Fruit fly (Drosophila melanogaster) whole organism, pupa: ENCODE results near the gene CG6356.

Source experiments
- CG10348 ChIP-seq: fragments of 200-800 bp; sonication (Bioruptor generic); IDR thresholded peaks from 2 replicates; pipeline ENCODE4 v1.3.6; 2022; ENCODE audit warnings: missing biosample characterization, missing genetic modification characterization
- CG12605 ChIP-seq: fragments of 200-800 bp; sonication (Bioruptor generic); IDR thresholded peaks from 2 replicates; pipeline ENCODE4 v1.3.6; 2022; ENCODE audit warnings: missing biosample characterization, missing genetic modification characterization
- CG13204 ChIP-seq: fragments of 200-800 bp; sonication (Bioruptor generic); optimal IDR thresholded peaks from 2 replicates; lab custom pipeline; 2018; ENCODE audit warnings: missing biosample characterization, mild to moderate bottlenecking, missing genetic modification characterization, moderate library complexity
- CG14655 ChIP-seq: fragments of 200-800 bp; sonication (Bioruptor generic); optimal IDR thresholded peaks from 3 replicates; lab custom pipeline; 2017; ENCODE audit warnings: mild to moderate bottlenecking, missing biosample characterization, missing genetic modification reagents, missing genetic modification characterization
- CG15710 ChIP-seq: fragments of 200-800 bp; sonication (Bioruptor generic); optimal IDR thresholded peaks from 2 replicates; lab custom pipeline; 2018; ENCODE audit warnings: missing biosample characterization, mild to moderate bottlenecking, missing genetic modification characterization, moderate library complexity
- CG17806 ChIP-seq: fragments of 200-800 bp; sonication (Bioruptor generic); optimal IDR thresholded peaks from 2 replicates; lab custom pipeline; 2018; ENCODE audit warnings: missing biosample characterization, mild to moderate bottlenecking, missing genetic modification characterization, moderate library complexity
- CG32121 ChIP-seq: fragments of 200-800 bp; sonication (Bioruptor generic); IDR thresholded peaks from 2 replicates; pipeline ENCODE4 v1.3.6; 2022; ENCODE audit warnings: missing biosample characterization, missing genetic modification characterization
- CG34367 ChIP-seq: fragments of 200-800 bp; sonication (Bioruptor generic); optimal IDR thresholded peaks from 2 replicates; lab custom pipeline; 2018; ENCODE audit warnings: missing biosample characterization, mild to moderate bottlenecking, missing genetic modification characterization
- CG4496 ChIP-seq: fragments of 200-800 bp; sonication (Bioruptor generic); IDR thresholded peaks from 3 replicates; pipeline ENCODE4 v1.3.6; 2022; ENCODE audit warnings: missing biosample characterization, missing genetic modification characterization
- CG8159 ChIP-seq: fragments of 200-800 bp; sonication (Bioruptor generic); optimal IDR thresholded peaks from 3 replicates; lab custom pipeline; 2018; ENCODE audit warnings: missing biosample characterization, mild to moderate bottlenecking, missing genetic modification characterization, moderate library complexity
- CG8301 ChIP-seq: fragments of 200-800 bp; sonication (Bioruptor generic); optimal IDR thresholded peaks from 2 replicates; lab custom pipeline; 2018; ENCODE audit warnings: missing biosample characterization, mild to moderate bottlenecking, missing genetic modification characterization
- CG9948 ChIP-seq: fragments of 200-800 bp; sonication (Bioruptor generic); optimal IDR thresholded peaks from 2 replicates; lab custom pipeline; 2018; ENCODE audit warnings: missing biosample characterization, mild to moderate bottlenecking, missing genetic modification characterization, moderate library complexity
- D1 ChIP-seq: fragments of 200-800 bp; sonication (Bioruptor generic); optimal IDR thresholded peaks from 2 replicates; lab custom pipeline; 2018; ENCODE audit warnings: missing biosample characterization, mild to moderate bottlenecking, missing genetic modification characterization, moderate library complexity
- EcR ChIP-seq: fragments of 200-800 bp; sonication (Bioruptor generic); optimal IDR thresholded peaks from 3 replicates; lab custom pipeline; 2019; ENCODE audit warnings: missing biosample characterization, missing genetic modification characterization, mild to moderate bottlenecking, moderate library complexity, missing genetic modification reagents
- Ets98B ChIP-seq: fragments of 200-800 bp; sonication (Bioruptor generic); IDR thresholded peaks from 2 replicates; pipeline ENCODE4 v1.3.6; 2022; ENCODE audit warnings: missing biosample characterization, missing genetic modification characterization
- Pif1A ChIP-seq: fragments of 200-800 bp; sonication (Bioruptor generic); optimal IDR thresholded peaks from 3 replicates; lab custom pipeline; 2016; ENCODE audit warnings: missing biosample characterization, missing genetic modification characterization
- Pif1B ChIP-seq: fragments of 200-800 bp; sonication (Bioruptor generic); optimal IDR thresholded peaks from 3 replicates; lab custom pipeline; 2016; ENCODE audit warnings: missing biosample characterization, missing genetic modification characterization
- Snoo ChIP-seq: fragments of 200-800 bp; sonication (Bioruptor generic); optimal IDR thresholded peaks from 3 replicates; lab custom pipeline; 2017; ENCODE audit warnings: missing biosample characterization, mild to moderate bottlenecking, missing genetic modification characterization, inconsistent platforms
- fd96Ca ChIP-seq: fragments of 200-800 bp; sonication (Bioruptor generic); IDR thresholded peaks from 3 replicates; pipeline ENCODE4 v1.3.6; 2022; ENCODE audit warnings: missing biosample characterization, missing genetic modification characterization
- gl ChIP-seq: fragments of 200-800 bp; sonication (Bioruptor generic); optimal IDR thresholded peaks from 2 replicates; lab custom pipeline; 2018; ENCODE audit warnings: missing biosample characterization, mild to moderate bottlenecking, missing genetic modification characterization
- rn ChIP-seq: fragments of 200-800 bp; sonication (Bioruptor generic); IDR thresholded peaks from 2 replicates; pipeline ENCODE4 v1.3.6; 2022; ENCODE audit warnings: missing biosample characterization, missing genetic modification characterization

The CG6356 gene

DNA sequence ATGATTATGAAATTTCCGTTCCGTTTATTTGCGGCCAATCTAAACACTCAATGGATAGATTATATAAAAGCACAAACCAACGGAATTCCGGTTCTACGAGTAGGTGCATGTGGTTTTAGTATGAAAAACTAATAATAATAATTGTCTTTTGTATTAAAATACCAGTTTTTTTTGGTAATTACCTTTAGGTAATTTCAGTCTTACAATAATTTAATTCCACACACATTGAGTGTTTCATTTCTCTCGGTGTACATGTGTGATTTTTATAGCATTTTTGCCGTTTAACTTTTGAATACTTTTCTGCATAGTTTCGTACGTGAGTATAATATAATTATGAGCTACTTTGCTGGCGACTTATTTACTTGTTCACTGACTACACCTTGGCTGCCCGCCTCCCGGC lies 19.3 kb downstream of the CG6356 start:
- no peak for TF ChIP-seq Ets98B (GFP tag; lab: Robert Waterston, UW)
- TF ChIP-seq CG12605 (GFP tag; lab: Robert Waterston, UW) = no peak
- no peak for TF ChIP-seq EcR (GFP tag; lab: Kevin White, UChicago)
- TF ChIP-seq CG15710 (tag; lab: Kevin White, UChicago) = no peak
- TF ChIP-seq CG14655 (GFP tag; lab: Kevin White, UChicago) = no peak
- TF ChIP-seq CG17806 (tag; lab: Kevin White, UChicago) = no peak
- TF ChIP-seq fd96Ca (GFP tag; lab: Robert Waterston, UW) = no peak
- no peak for TF ChIP-seq CG13204 (GFP tag; lab: Kevin White, UChicago)
- no peak for TF ChIP-seq rn (GFP tag; lab: Robert Waterston, UW)
- TF ChIP-seq CG8159 (tag; lab: Kevin White, UChicago) = no peak
- TF ChIP-seq CG32121 = no peak
- no peak for TF ChIP-seq CG9948 (tag; lab: Kevin White, UChicago)
- TF ChIP-seq Snoo = no peak
- no peak for TF ChIP-seq D1 (tag; lab: Kevin White, UChicago)
- TF ChIP-seq CG4496 (GFP tag; lab: Robert Waterston, UW) = no peak
- TF ChIP-seq CG8301 (tag; lab: Kevin White, UChicago) = no peak
- TF ChIP-seq Pif1A (GFP tag; lab: Kevin White, UChicago) = no peak

DNA sequence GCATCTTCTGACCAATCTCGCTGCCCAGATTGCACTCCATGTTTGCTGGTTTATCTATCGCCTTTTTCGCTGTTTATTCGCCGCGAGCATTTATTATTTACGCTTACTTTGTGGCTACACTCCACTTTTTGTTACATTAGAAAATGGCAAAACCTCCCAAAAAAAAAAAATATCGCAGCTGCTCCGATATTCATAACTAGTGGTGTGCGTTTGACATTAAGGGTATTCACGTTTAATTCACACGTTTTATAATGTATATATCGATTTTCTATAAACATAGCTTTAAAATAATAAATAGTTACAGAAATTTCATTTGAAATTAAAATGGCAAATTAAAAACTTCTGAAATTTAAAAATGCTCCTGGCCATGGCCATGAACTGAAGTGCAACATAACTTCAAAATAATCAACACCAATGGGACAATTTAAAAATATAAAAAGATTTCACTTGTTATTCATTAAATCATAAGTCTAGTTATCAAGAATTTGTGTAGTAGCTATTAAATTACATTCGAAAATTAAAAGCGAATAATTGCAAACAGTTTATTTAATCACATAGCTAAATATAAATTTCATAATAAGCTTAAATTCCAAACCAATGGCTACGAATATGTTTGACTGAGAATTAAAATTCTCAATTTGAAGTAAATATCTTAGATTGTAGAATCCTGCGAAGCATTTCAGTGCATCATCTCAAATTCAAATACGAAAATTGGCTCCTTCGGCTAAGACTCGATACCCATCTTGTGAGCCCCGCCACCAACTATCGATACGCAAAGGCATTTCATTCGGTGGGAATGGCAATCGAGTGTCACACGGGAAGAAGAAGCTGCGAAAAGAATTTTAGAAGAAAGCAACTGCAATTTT lies 34.7 kb downstream of the CG6356 start, which contains the start of the genes Nab2 and BRWD3:
Gene Nab2 (minus strand): TSS at position 203 of the 866 bp plus-strand sequence.
Gene BRWD3 (plus strand): TSS at position 784 of the 866 bp plus-strand sequence.
- peak; percentile 21; the same call in 1 of the 3 replicates for TF ChIP-seq fd96Ca (GFP tag; lab: Robert Waterston, UW)
- 0 out of 2 replicates have a peak, but pooled peaks have one; percentile 50 for TF ChIP-seq CG32121
- TF ChIP-seq CG12605 (GFP tag; lab: Robert Waterston, UW) = peak; percentile 8; the same call in 1 of the 2 replicates
- no peak for TF ChIP-seq CG10348 (GFP tag; lab: Robert Waterston, UW)
- 0 out of 3 replicates have a peak, but pooled peaks have one; percentile 8 for TF ChIP-seq CG4496 (GFP tag; lab: Robert Waterston, UW)
- peak; percentile 20; the same call in 1 of the 2 replicates for TF ChIP-seq rn (GFP tag; lab: Robert Waterston, UW)
- peak; percentile 15 for TF ChIP-seq CG8159 (tag; lab: Kevin White, UChicago)
- no peak for TF ChIP-seq CG13204 (GFP tag; lab: Kevin White, UChicago)

DNA sequence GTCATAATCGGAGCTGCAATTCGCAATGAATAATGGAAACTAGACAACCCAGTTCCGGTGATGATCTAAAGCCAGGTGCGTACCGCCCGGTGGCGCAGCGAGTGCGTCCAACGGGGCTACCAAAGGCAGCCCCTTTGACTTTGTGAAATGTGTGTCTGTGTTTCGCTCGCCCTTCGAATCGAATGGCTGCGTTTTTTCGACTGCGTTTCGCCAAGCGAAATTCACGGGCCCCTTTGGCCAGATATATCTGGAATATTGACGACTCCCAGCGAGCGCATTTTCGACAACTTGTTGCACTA lies 35.3 kb downstream of the CG6356 start:
- no peak for TF ChIP-seq Ets98B (GFP tag; lab: Robert Waterston, UW)
- no peak for TF ChIP-seq CG32121
- no peak for TF ChIP-seq Snoo
- TF ChIP-seq CG4496 (GFP tag; lab: Robert Waterston, UW) = no peak
- TF ChIP-seq gl (tag; lab: Kevin White, UChicago) = no peak
- TF ChIP-seq CG8301 (tag; lab: Kevin White, UChicago) = no peak
- TF ChIP-seq CG13204 (GFP tag; lab: Kevin White, UChicago) = no peak
- no peak for TF ChIP-seq CG12605 (GFP tag; lab: Robert Waterston, UW)
- TF ChIP-seq CG9948 (tag; lab: Kevin White, UChicago) = no peak
- no peak for TF ChIP-seq CG8159 (tag; lab: Kevin White, UChicago)
- no peak for TF ChIP-seq Pif1B (GFP tag; lab: Kevin White, UChicago)
- TF ChIP-seq rn (GFP tag; lab: Robert Waterston, UW) = no peak

DNA sequence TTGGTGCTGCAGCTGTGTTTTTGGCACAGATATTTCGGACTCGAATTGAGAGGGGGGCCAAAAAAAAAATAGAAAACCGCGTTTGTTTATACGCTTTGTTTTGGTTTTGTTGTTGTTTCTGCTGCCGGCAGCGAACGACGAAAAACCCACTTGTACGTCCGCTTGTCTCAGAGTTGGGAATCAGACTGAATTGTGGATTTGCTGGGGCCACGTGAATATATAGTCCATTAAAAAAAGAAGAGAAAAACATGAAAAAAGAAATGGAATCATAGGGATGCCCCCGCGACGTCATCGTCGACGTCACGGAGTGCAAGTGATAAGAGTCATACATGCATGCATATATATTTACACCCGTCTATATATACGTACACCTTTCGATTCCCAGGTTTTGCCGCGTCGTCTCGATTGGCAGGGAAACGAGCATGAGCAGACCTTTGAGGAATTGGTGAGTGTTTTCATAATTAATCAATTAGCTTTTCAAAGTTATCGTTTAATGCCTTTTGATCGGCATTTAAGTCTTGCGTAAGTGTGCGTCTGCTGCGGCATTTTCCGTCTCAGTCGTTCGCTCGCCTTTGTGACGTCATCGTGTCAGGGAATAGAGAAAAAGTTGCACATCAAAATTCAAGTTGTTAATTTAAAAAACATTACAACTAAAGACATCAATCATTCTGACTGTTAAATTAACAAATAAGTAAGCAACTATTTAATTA lies 36.0 kb downstream of the CG6356 start:
- TF ChIP-seq CG4496 (GFP tag; lab: Robert Waterston, UW) = 0 out of 3 replicates have a peak, but pooled peaks have one; percentile 15
- no peak for TF ChIP-seq CG17806 (tag; lab: Kevin White, UChicago)
- TF ChIP-seq gl (tag; lab: Kevin White, UChicago) = peak; percentile 39
- 0 out of 2 replicates have a peak, but pooled peaks have one; percentile 6 for TF ChIP-seq Ets98B (GFP tag; lab: Robert Waterston, UW)
- TF ChIP-seq EcR (GFP tag; lab: Kevin White, UChicago) = peak; percentile 71
- no peak for TF ChIP-seq Snoo
- peak; percentile 32; the same call in 1 of the 2 replicates for TF ChIP-seq CG12605 (GFP tag; lab: Robert Waterston, UW)
- peak; percentile 9 for TF ChIP-seq CG15710 (tag; lab: Kevin White, UChicago)

DNA sequence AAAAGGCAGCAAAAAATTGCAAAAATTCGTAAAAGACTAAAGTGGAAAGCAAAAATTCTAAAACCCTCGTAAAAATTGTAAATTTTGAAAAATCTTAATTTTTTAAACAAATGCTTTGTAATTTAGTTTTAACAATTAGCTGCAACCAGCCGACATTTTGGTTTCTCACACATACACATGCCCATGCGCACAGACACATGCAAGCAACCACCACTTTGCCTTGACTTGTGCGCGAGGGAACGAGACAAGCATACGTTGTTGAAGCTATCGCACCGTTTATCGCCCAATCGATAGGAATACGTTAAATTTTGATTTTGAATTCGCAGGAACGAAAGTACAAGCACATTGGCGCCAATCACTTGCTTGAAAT lies 36.6 kb downstream of the CG6356 start:
- TF ChIP-seq Ets98B (GFP tag; lab: Robert Waterston, UW) = peak; percentile 12; the same call in 1 of the 2 replicates
- no peak for TF ChIP-seq CG12605 (GFP tag; lab: Robert Waterston, UW)
- TF ChIP-seq, all 21 proteins: peak for 1

DNA sequence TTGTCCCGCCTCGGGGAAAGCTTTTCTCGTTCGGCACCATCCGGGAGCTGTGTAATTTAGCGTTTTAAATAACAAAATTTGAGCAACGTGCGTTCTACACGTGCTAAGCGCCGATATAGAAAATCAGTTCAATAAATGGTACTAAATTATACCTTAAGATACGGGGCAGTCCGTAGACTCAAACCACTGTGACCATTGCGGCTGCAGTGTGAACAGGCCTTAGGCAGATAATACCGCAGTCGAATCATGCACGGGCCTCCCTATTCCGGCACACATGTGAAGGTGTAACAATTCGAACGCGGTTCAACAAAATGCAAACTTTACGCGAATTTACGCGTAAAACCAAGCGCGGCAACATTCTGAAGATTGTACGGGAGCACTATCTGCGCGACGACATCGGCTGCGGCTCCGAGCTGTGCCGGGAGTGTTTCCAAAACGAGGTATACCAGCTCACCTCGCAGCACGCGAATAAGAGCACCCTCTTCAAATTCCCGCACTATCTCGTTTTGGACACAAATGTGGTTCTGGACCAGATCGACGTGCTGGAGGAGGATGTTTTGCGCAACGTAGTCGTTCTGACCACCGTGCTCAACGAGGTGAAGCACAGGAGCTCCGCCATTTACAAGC lies 49.5 kb downstream of the CG6356 start, which contains the start of the genes Rrp5 and Dis3:
Gene Rrp5 (minus strand): TSS at position 135 of the 627 bp plus-strand sequence.
Gene Dis3 (plus strand): TSS at position 252 of the 627 bp plus-strand sequence.
- TF ChIP-seq CG34367 (tag; lab: Kevin White, UChicago) (no peak), fd96Ca (GFP tag; lab: Robert Waterston, UW) (peak; percentile 41; the same call in 1 of the 3 replicates), CG13204 (GFP tag; lab: Kevin White, UChicago) (no peak), CG4496 (GFP tag; lab: Robert Waterston, UW) (peak; percentile 35; the same call in 1 of the 3 replicates)
